Fruit fly (Drosophila melanogaster) whole organism: ENCODE results near the gene C3G.

Source experiments
- CG8478 ChIP-seq: fragments of >200 bp; optimal IDR thresholded peaks from 2 replicates; lab custom pipeline; 2018; ENCODE audit warnings: inconsistent platforms
- Dll ChIP-seq: fragments of >200 bp; optimal IDR thresholded peaks from 2 replicates; lab custom pipeline; 2017
- pan ChIP-seq: fragments of >200 bp; optimal IDR thresholded peaks from 2 replicates; lab custom pipeline; 2017
- usp ChIP-seq: fragments of >200 bp; optimal IDR thresholded peaks from 2 replicates; lab custom pipeline; 2017; ENCODE audit warnings: missing biosample characterization, missing genetic modification characterization, mixed read lengths

DNA sequence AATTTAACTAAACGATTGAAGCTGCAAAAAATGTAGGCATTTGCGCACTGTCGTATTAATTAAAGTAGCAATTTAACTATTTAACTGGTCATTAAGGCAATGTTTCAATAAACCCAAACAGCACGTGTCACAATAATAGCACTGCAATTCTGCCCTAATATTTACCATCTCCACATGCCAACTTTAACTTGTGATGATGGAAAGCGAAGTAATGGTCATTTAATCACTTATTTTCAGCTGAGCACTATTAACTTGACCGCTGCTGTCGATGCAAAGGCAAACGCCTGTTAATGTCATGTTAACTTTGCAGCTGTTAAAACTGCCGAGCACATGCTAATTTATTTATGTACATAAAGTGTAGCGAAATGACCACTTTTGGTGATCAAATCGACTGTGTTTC is 9.2 kb downstream of the C3G start:
- no peak for TF ChIP-seq Dll
- TF ChIP-seq CG8478 (lab: Kevin White, UChicago), result no peak
- TF ChIP-seq usp (GFP tag; lab: Kevin White, UChicago), result no peak
- no peak for TF ChIP-seq pan (lab: Kevin White, UChicago)
